Worm (Caenorhabditis elegans) whole organism, L1 larva: Measurements from ENCODE around the gene copz-1.

ENCODE experiments used
- F16B12.6 ChIP-seq: fragments of 150-350 bp; optimal IDR thresholded peaks from 2 replicates; lab custom pipeline; 2014; ENCODE audit warnings: missing biosample characterization, missing genetic modification characterization
- aha-1 ChIP-seq: fragments of 150-350 bp; optimal IDR thresholded peaks from 2 replicates; lab custom pipeline; 2014; ENCODE audit warnings: missing biosample characterization, missing genetic modification characterization
- alr-1 ChIP-seq: fragments of 200-800 bp; sonication (Bioruptor generic); optimal IDR thresholded peaks from 2 replicates; lab custom pipeline; 2018; ENCODE audit warnings: borderline replicate concordance, mild to moderate bottlenecking, missing genetic modification characterization, missing compliant biosample characterization
- aly-2 ChIP-seq: fragments of 150-350 bp; optimal IDR thresholded peaks from 2 replicates; lab custom pipeline; 2014; ENCODE audit warnings: missing biosample characterization, missing genetic modification characterization
- ama-1 ChIP-seq: fragments of 150-350 bp; optimal IDR thresholded peaks from 2 replicates; lab custom pipeline; 2014
- blmp-1 ChIP-seq: fragments of 150-350 bp; optimal IDR thresholded peaks from 2 replicates; lab custom pipeline; 2014; ENCODE audit warnings: missing biosample characterization, missing genetic modification characterization
- ceh-63 ChIP-seq: fragments of 200-800 bp; sonication (Bioruptor generic); optimal IDR thresholded peaks from 2 replicates; lab custom pipeline; 2018; ENCODE audit warnings: mild to moderate bottlenecking, missing genetic modification characterization, missing compliant biosample characterization
- ceh-8 ChIP-seq: fragments of 200-800 bp; sonication (Bioruptor generic); optimal IDR thresholded peaks from 2 replicates; lab custom pipeline; 2018; ENCODE audit warnings: mild to moderate bottlenecking, missing genetic modification characterization, moderate library complexity, missing compliant biosample characterization
- ceh-82 ChIP-seq, 3 experiments: fragments of 150-350 bp in 1 of 3; sonication (generic microtip) in 2 of 3; optimal IDR thresholded peaks; 2 replicates each; lab custom pipeline; 2014 to 2017; ENCODE audit warnings: missing biosample characterization in 3 of 3, missing genetic modification characterization in 3 of 3
- ces-1 ChIP-seq: fragments of 150-350 bp; optimal IDR thresholded peaks from 2 replicates; lab custom pipeline; 2014; ENCODE audit warnings: missing biosample characterization, missing genetic modification reagents, missing genetic modification characterization
- dpl-1 ChIP-seq, 3 experiments: fragments of 150-350 bp in 2 of 3; sonication (generic microtip) in 1 of 3; optimal IDR thresholded peaks; 2 replicates each; lab custom pipeline; 2014 to 2017; ENCODE audit warnings: missing biosample characterization in 3 of 3, missing genetic modification characterization in 3 of 3, missing genetic modification reagents in 3 of 3
- dsc-1 ChIP-seq: sonication (generic microtip); optimal IDR thresholded peaks from 2 replicates; lab custom pipeline; 2016; ENCODE audit warnings: mild to moderate bottlenecking, missing genetic modification characterization, missing compliant biosample characterization
- efl-3 ChIP-seq: fragments of 200-800 bp; sonication (Bioruptor generic); optimal IDR thresholded peaks from 2 replicates; lab custom pipeline; 2018; ENCODE audit warnings: mild to moderate bottlenecking, missing genetic modification characterization, missing compliant biosample characterization
- egl-13 ChIP-seq: sonication (generic microtip); optimal IDR thresholded peaks from 2 replicates; lab custom pipeline; 2016; ENCODE audit warnings: missing genotype, missing genetic modification reagents, missing genetic modification characterization, missing compliant biosample characterization
- egl-27 ChIP-seq, 2 experiments: fragments of 150-350 bp in 1 of 2; sonication (generic microtip); optimal IDR thresholded peaks; 3 replicates each; lab custom pipeline; 2017 to 2018; ENCODE audit warnings: missing biosample characterization in 2 of 2, missing genetic modification characterization in 2 of 2, missing genetic modification reagents in 2 of 2
- elt-3 ChIP-seq, 6 experiments: fragments of 150-350 bp in 1 of 6; sonication (generic microtip); optimal IDR thresholded peaks; 2 replicates each; lab custom pipeline; 2017 to 2018; ENCODE audit warnings: missing biosample characterization in 6 of 6, missing genetic modification characterization in 6 of 6, inconsistent platforms in 1 of 6
- ets-5 ChIP-seq: fragments of 200-800 bp; sonication (Bioruptor generic); IDR thresholded peaks from 2 replicates; pipeline ENCODE4 v1.3.6; 2022; ENCODE audit warnings: missing genetic modification characterization, missing compliant biosample characterization
- fkh-4 ChIP-seq: sonication (generic microtip); optimal IDR thresholded peaks from 2 replicates; lab custom pipeline; 2016; ENCODE audit warnings: missing compliant biosample characterization, missing genetic modification characterization, borderline replicate concordance
- fkh-8 ChIP-seq: sonication (generic microtip); optimal IDR thresholded peaks from 2 replicates; lab custom pipeline; 2016; ENCODE audit warnings: mild to moderate bottlenecking, missing genetic modification characterization, missing compliant biosample characterization
- grh-1 ChIP-seq: fragments of 200-800 bp; sonication (Bioruptor generic); IDR thresholded peaks from 2 replicates; pipeline ENCODE4 v1.3.6; 2022; ENCODE audit warnings: missing genetic modification reagents, missing genetic modification characterization, missing compliant biosample characterization
- hlh-4 ChIP-seq: sonication (generic microtip); optimal IDR thresholded peaks from 2 replicates; lab custom pipeline; 2016; ENCODE audit warnings: mild to moderate bottlenecking, missing genetic modification characterization, missing compliant biosample characterization
- hpl-2 ChIP-seq: fragments of 150-350 bp; optimal IDR thresholded peaks from 2 replicates; lab custom pipeline; 2014; ENCODE audit warnings: missing biosample characterization, missing genetic modification reagents, missing genetic modification characterization
- isw-1 ChIP-seq: fragments of 200-800 bp; sonication (Bioruptor generic); IDR thresholded peaks from 2 replicates; pipeline ENCODE4 v1.3.6; 2022; ENCODE audit warnings: missing genetic modification characterization, missing compliant biosample characterization
- lin-13 ChIP-seq: fragments of 150-350 bp; optimal IDR thresholded peaks from 2 replicates; lab custom pipeline; 2014; ENCODE audit warnings: missing biosample characterization, missing genetic modification reagents, missing genetic modification characterization
- lin-14 ChIP-seq: fragments of 200-800 bp; sonication (Bioruptor generic); optimal IDR thresholded peaks from 2 replicates; lab custom pipeline; 2018; ENCODE audit warnings: mild to moderate bottlenecking, missing genetic modification characterization, moderate library complexity, missing compliant biosample characterization
- lin-39 ChIP-seq: fragments of 150-350 bp; optimal IDR thresholded peaks from 2 replicates; lab custom pipeline; 2014; ENCODE audit warnings: missing biosample characterization, missing genetic modification reagents, missing genetic modification characterization
- lir-3 ChIP-seq: sonication (generic microtip); optimal IDR thresholded peaks from 2 replicates; lab custom pipeline; 2016; ENCODE audit warnings: mild to moderate bottlenecking, missing genetic modification characterization, moderate library complexity, missing compliant biosample characterization; ENCODE audit not compliant: poor library complexity
- mdl-1 ChIP-seq, 2 experiments: fragments of 150-350 bp; optimal IDR thresholded peaks; 2 replicates each; lab custom pipeline; 2014 to 2017; ENCODE audit warnings: missing biosample characterization in 2 of 2, missing genetic modification characterization in 2 of 2, inconsistent platforms in 1 of 2
- mef-2 ChIP-seq: fragments of 150-350 bp; optimal IDR thresholded peaks from 2 replicates; lab custom pipeline; 2014; ENCODE audit warnings: missing biosample characterization, missing genetic modification characterization
- mep-1 ChIP-seq: fragments of 150-350 bp; optimal IDR thresholded peaks from 2 replicates; lab custom pipeline; 2014; ENCODE audit warnings: missing biosample characterization, missing genetic modification characterization
- nhr-11 ChIP-seq: fragments of 150-350 bp; optimal IDR thresholded peaks from 2 replicates; lab custom pipeline; 2014; ENCODE audit warnings: missing biosample characterization, missing genetic modification characterization
- nhr-12 ChIP-seq: sonication (generic microtip); optimal IDR thresholded peaks from 2 replicates; lab custom pipeline; 2017; ENCODE audit warnings: missing biosample characterization, missing genetic modification characterization
- nhr-19 ChIP-seq: fragments of 200-800 bp; sonication (Bioruptor generic); conservative IDR thresholded peaks from 2 replicates; pipeline ENCODE4 v1.3.6; 2022; ENCODE audit warnings: missing genetic modification characterization, missing compliant biosample characterization
- nhr-20 ChIP-seq: sonication (generic microtip); optimal IDR thresholded peaks from 2 replicates; lab custom pipeline; 2016; ENCODE audit warnings: mild to moderate bottlenecking, missing genetic modification characterization, missing compliant biosample characterization
- nhr-237 ChIP-seq: fragments of 150-350 bp; optimal IDR thresholded peaks from 2 replicates; lab custom pipeline; 2014; ENCODE audit warnings: missing biosample characterization, missing genetic modification characterization
- nhr-28 ChIP-seq: fragments of 150-350 bp; optimal IDR thresholded peaks from 2 replicates; lab custom pipeline; 2014; ENCODE audit warnings: missing biosample characterization, missing genetic modification characterization
- nhr-47 ChIP-seq: sonication (generic microtip); optimal IDR thresholded peaks from 2 replicates; lab custom pipeline; 2016; ENCODE audit warnings: mild to moderate bottlenecking, missing genetic modification characterization, moderate library complexity, missing compliant biosample characterization
- nhr-71 ChIP-seq: sonication (generic microtip); optimal IDR thresholded peaks from 2 replicates; lab custom pipeline; 2016; ENCODE audit warnings: mild to moderate bottlenecking, missing genetic modification characterization, moderate library complexity, missing compliant biosample characterization
- nhr-84 ChIP-seq: sonication (generic microtip); optimal IDR thresholded peaks from 2 replicates; lab custom pipeline; 2017; ENCODE audit warnings: missing biosample characterization, missing genetic modification characterization
- nhr-85 ChIP-seq: sonication (generic microtip); peaks from one replicate; lab custom pipeline; 2016; ENCODE audit warnings: missing genetic modification characterization, inconsistent platforms, missing compliant biosample characterization
- pqm-1 ChIP-seq: sonication (generic microtip); optimal IDR thresholded peaks from 3 replicates; lab custom pipeline; 2017; ENCODE audit warnings: missing biosample characterization, missing genetic modification characterization
- rnt-1 ChIP-seq: sonication (generic microtip); optimal IDR thresholded peaks from 2 replicates; lab custom pipeline; 2016; ENCODE audit warnings: mild to moderate bottlenecking, missing genetic modification characterization, moderate library complexity, missing compliant biosample characterization
- skn-1 ChIP-seq: fragments of 150-350 bp; optimal IDR thresholded peaks from 2 replicates; lab custom pipeline; 2014; ENCODE audit warnings: missing biosample characterization, missing genetic modification characterization
- sox-4 ChIP-seq: sonication (generic microtip); optimal IDR thresholded peaks from 2 replicates; lab custom pipeline; 2016; ENCODE audit warnings: missing genetic modification characterization, missing compliant biosample characterization
- sptf-1 ChIP-seq: fragments of 150-350 bp; optimal IDR thresholded peaks from 2 replicates; lab custom pipeline; 2014; ENCODE audit warnings: missing biosample characterization, missing genetic modification characterization
- sup-37 ChIP-seq: fragments of 200-800 bp; sonication (Bioruptor generic); optimal IDR thresholded peaks from 2 replicates; lab custom pipeline; 2018; ENCODE audit warnings: mild to moderate bottlenecking, missing genetic modification characterization, missing compliant biosample characterization
- swsn-7 ChIP-seq: sonication (generic microtip); optimal IDR thresholded peaks from 2 replicates; lab custom pipeline; 2016; ENCODE audit warnings: missing genetic modification characterization, missing compliant biosample characterization
- tbx-2 ChIP-seq: sonication (generic microtip); optimal IDR thresholded peaks from 2 replicates; lab custom pipeline; 2016; ENCODE audit warnings: missing genetic modification characterization, missing compliant biosample characterization
- unc-30 ChIP-seq: sonication (generic microtip); optimal IDR thresholded peaks from 2 replicates; lab custom pipeline; 2017; ENCODE audit warnings: missing biosample characterization, missing genetic modification characterization
- unc-62 ChIP-seq: fragments of 150-350 bp; optimal IDR thresholded peaks from 2 replicates; lab custom pipeline; 2014; ENCODE audit warnings: missing biosample characterization, missing genetic modification reagents, missing genetic modification characterization
- unc-86 ChIP-seq: sonication (generic microtip); optimal IDR thresholded peaks from 2 replicates; lab custom pipeline; 2016; ENCODE audit warnings: missing genetic modification characterization, missing compliant biosample characterization
- vab-15 ChIP-seq: sonication (generic microtip); optimal IDR thresholded peaks from 2 replicates; lab custom pipeline; 2017; ENCODE audit warnings: missing genotype, mild to moderate bottlenecking, missing genetic modification characterization, missing compliant biosample characterization
- xbp-1 ChIP-seq: sonication (generic microtip); optimal IDR thresholded peaks from 2 replicates; lab custom pipeline; 2016; ENCODE audit warnings: missing genetic modification characterization, missing compliant biosample characterization
- ztf-11 ChIP-seq, 2 experiments: sonication (generic microtip); optimal IDR thresholded peaks; 2 replicates each; lab custom pipeline; 2016 to 2017; ENCODE audit warnings: missing genetic modification characterization in 2 of 2, missing biosample characterization in 1 of 2, missing compliant biosample characterization in 1 of 2

The copz-1 gene

DNA sequence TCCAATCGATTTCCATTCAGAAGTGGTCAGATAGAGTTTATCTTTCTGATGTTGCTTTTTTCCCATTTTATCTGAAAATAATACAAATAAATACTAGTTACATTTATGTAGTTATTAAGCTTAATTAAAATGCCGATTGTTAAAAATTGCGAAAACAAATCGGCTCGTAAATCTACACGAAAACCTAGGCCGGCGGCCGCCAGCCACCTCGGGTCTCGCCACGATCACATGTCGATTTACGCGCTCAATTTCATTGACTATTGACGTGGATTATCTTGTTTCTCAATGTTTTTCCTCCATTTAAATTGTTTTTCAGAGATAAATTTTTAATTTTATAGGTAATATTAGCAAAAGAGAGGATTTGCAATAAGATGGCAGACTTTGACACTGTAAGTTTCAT lies at the start of gene copz-1, which contains the start of gene cyn-4:
Gene copz-1 (plus strand): TSS at position 339 of the 400 bp plus-strand sequence.
Gene cyn-4 (minus strand): TSS at position 71 of the 400 bp plus-strand sequence.
- TF ChIP-seq isw-1 (GFP tag; lab: Robert Waterston, UW) (peak; percentile 87), nhr-47 (tag; lab: Kevin White, UChicago) (peak; percentile 89), sptf-1 (tag; lab: Kevin White, UChicago) (no peak), lin-13 (GFP tag; lab: Kevin White, UChicago) (peak; percentile 68), dsc-1 (peak; percentile 87), egl-27 (tag; optimal IDR thresholded peaks at IDR 0.05; lab: Kevin White, UChicago) (no peak), ama-1 (lab: Kevin White, UChicago) (no peak), dpl-1 (GFP tag; optimal IDR thresholded peaks at IDR 0.05; lab: Kevin White, UChicago) (peak; percentile 75 to 85 (median 80)), lin-14 (GFP tag; lab: Kevin White, UChicago) (peak; percentile 88), hpl-2 (no peak), ceh-82 (tag; optimal IDR thresholded peaks at IDR 0.05; lab: Kevin White, UChicago) (peak; percentile 70 to 80 (median 80)), vab-15 (tag; lab: Kevin White, UChicago) (peak; percentile 69), blmp-1 (tag; lab: Kevin White, UChicago) (peak; percentile 52), efl-3 (no peak), aha-1 (no peak), egl-13 (peak; percentile 78), mdl-1 (tag; optimal IDR thresholded peaks at IDR 0.05; lab: Kevin White, UChicago) (peak in 1 of 2 experiments; percentile 76), elt-3 (tag; optimal IDR thresholded peaks at IDR 0.05; lab: Kevin White, UChicago) (peak in 2 of 6 experiments; percentile 39 to 80), nhr-11 (peak; percentile 9), unc-62 (GFP tag; lab: Kevin White, UChicago) (no peak), pqm-1 (tag; lab: Kevin White, UChicago) (no peak), tbx-2 (peak; percentile 91), grh-1 (GFP tag; lab: Robert Waterston, UW) (peak; percentile 60), unc-86 (peak; percentile 77), nhr-85 (peak; percentile 91), mep-1 (tag; lab: Kevin White, UChicago) (peak; percentile 79), nhr-237 (tag; lab: Kevin White, UChicago) (peak; percentile 40), rnt-1 (tag; lab: Kevin White, UChicago) (peak; percentile 98), F16B12.6 (tag; lab: Kevin White, UChicago) (peak; percentile 59), xbp-1 (tag; lab: Kevin White, UChicago) (peak; percentile 90), nhr-84 (tag; lab: Kevin White, UChicago) (no peak), aly-2 (tag; lab: Kevin White, UChicago) (peak; percentile 28), alr-1 (tag; lab: Kevin White, UChicago) (no peak), lin-39 (peak; percentile 30), nhr-28 (tag; lab: Kevin White, UChicago) (no peak), hlh-4 (tag; lab: Kevin White, UChicago) (no peak), fkh-8 (tag; lab: Kevin White, UChicago) (peak; percentile 85), nhr-71 (tag; lab: Kevin White, UChicago) (peak; percentile 92), ceh-63 (GFP tag; lab: Kevin White, UChicago) (no peak), ceh-8 (GFP tag; lab: Kevin White, UChicago) (peak; percentile 6), nhr-12 (tag; lab: Kevin White, UChicago) (no peak), swsn-7 (tag; lab: Kevin White, UChicago) (peak; percentile 85), sox-4 (peak; percentile 54), mef-2 (tag; lab: Kevin White, UChicago) (no peak), ces-1 (GFP tag; lab: Kevin White, UChicago) (no peak), ztf-11 (tag; optimal IDR thresholded peaks at IDR 0.05; lab: Kevin White, UChicago) (peak in 1 of 2 experiments; percentile 86), lir-3 (peak; percentile 93), nhr-20 (tag; lab: Kevin White, UChicago) (peak; percentile 90), sup-37 (GFP tag; lab: Kevin White, UChicago) (no peak), nhr-19 (GFP tag; lab: Robert Waterston, UW) (peak; percentile 78), skn-1 (peak; percentile 59), fkh-4 (tag; lab: Kevin White, UChicago) (peak; percentile 83), ets-5 (no peak), unc-30 (tag; lab: Kevin White, UChicago) (no peak)
